Worm (Caenorhabditis elegans) whole organism, midembryonic: ENCODE results near the gene T07F10.5.

Experiments used
- T22C8.4 ChIP-seq: fragments of 200-800 bp; sonication (Bioruptor generic); IDR thresholded peaks from 2 replicates; pipeline ENCODE4 v1.3.6; 2022; ENCODE audit warnings: missing genetic modification characterization, missing compliant biosample characterization
- flt-1 ChIP-seq: fragments of 200-800 bp; sonication (Bioruptor generic); IDR thresholded peaks from 2 replicates; pipeline ENCODE4 v1.3.6; 2022; ENCODE audit warnings: missing genetic modification characterization, missing compliant biosample characterization

DNA sequence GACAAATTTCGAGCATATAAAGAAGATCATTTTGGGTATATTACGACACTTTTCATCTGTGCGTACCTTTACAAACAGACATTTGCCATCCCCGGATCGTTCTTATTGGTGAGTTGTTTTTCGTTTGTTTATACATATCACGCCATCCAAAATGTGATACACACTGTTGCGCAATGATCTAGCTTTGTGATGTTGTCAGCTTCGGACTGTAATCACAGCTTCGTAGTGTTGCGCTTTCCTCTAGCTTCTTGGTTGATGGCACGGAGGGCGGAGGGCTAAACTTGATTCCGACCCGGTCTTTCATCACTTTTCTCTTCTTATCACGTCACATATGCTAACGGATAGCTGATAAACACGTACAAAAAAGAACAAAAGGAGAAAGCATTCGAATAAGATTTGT is 13.6 kb downstream of the T07F10.5 start:
- TF ChIP-seq flt-1 (GFP tag; lab: Robert Waterston, UW) (no peak), T22C8.4 (GFP tag; lab: Robert Waterston, UW) (no peak)
